Worm (Caenorhabditis elegans): ENCODE results near the gene tag-124.

The tag-124 gene

DNA sequence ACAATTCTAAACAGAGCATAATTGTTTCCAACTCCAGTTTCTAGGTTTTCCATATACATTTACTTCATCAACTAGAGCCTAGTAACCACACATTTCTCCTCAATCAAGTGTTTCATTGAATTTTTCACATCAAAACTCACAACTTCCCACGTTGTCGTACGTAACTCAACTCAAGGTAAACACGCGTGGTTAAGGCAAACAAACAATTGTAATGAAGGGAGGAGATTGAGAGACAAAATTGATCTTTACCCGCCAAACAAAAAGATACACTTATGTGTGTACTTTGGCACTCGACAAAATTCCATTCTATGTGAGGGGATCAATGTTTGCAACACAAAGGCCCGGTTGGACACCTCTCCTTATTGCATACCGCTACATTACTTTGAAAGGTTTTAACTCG lies 14.2 kb downstream of the tag-124 start, which contains the start of gene nhr-19 (continued):
- TF ChIP-seq ztf-11 (tag; optimal IDR thresholded peaks at IDR 0.05): no peak
- TF ChIP-seq efl-1 (optimal IDR thresholded peaks at IDR 0.05): no peak
- no peak for TF ChIP-seq efl-1 (GFP tag; optimal IDR thresholded peaks at IDR 0.05 in 1 of 2)
- no peak for TF ChIP-seq xbp-1 (tag; optimal IDR thresholded peaks at IDR 0.05)
- peak; percentile 8 for TF ChIP-seq snu-23 (GFP tag; optimal IDR thresholded peaks at IDR 0.05)
- no peak for TF ChIP-seq C34B4.2 (tag; optimal IDR thresholded peaks at IDR 0.05)
- peak; percentile 3 for TF ChIP-seq nhr-47 (tag; optimal IDR thresholded peaks at IDR 0.05)
- TF ChIP-seq Y116A8C.19 (tag; optimal IDR thresholded peaks at IDR 0.05; ENCODE audit: borderline replicate concordance): no peak
- no peak for TF ChIP-seq efl-3 (GFP tag; optimal IDR thresholded peaks at IDR 0.05)
- TF ChIP-seq lin-39 (tag; optimal IDR thresholded peaks at IDR 0.05): no peak
- TF ChIP-seq ceh-63 (GFP tag; optimal IDR thresholded peaks at IDR 0.05): no peak
- TF ChIP-seq lin-35 (GFP tag; optimal IDR thresholded peaks at IDR 0.05): no peak
- peak in 1 of 2 experiments; percentile 72 for TF ChIP-seq mdl-1 (tag; optimal IDR thresholded peaks at IDR 0.05)
- TF ChIP-seq mef-2 (tag; optimal IDR thresholded peaks at IDR 0.05): no peak
- TF ChIP-seq nhr-20 (tag; optimal IDR thresholded peaks at IDR 0.05): peak; percentile 50
- TF ChIP-seq lin-13 (GFP tag; optimal IDR thresholded peaks at IDR 0.05): no peak
- no peak for TF ChIP-seq nhr-85 (tag)
- no peak for TF ChIP-seq F16B12.6 (tag; optimal IDR thresholded peaks at IDR 0.05)
- no peak for TF ChIP-seq grh-1 (GFP tag; IDR thresholded peaks at IDR 0.05)
- TF ChIP-seq pqm-1 (tag; optimal IDR thresholded peaks at IDR 0.05): no peak
- TF ChIP-seq swsn-7 (tag; optimal IDR thresholded peaks at IDR 0.05): no peak
- TF ChIP-seq dsc-1 (tag; optimal IDR thresholded peaks at IDR 0.05): no peak

DNA sequence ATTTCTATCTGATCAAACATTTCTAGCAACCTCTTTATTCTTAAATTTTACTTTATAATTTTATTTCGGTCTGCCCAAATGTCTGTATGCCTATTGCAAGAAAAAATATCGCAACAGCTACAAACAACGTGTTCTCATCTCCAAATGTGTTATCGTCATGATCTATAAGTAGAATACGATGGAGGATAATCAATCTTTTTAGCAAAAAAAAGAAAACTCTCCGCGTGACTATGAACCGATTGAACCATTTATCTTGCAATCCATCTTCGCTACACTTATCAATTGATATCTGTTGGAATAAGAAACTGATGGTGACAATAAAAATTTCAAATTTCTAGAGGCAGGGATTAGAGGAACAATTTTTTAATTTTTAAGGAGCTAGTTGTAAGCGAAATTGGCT lies 14.9 kb downstream of the tag-124 start:
- TF ChIP-seq aly-2 (tag; optimal IDR thresholded peaks at IDR 0.05) (no peak), egl-27 (tag; optimal IDR thresholded peaks at IDR 0.05) (no peak), ces-1 (GFP tag; optimal IDR thresholded peaks at IDR 0.05) (no peak), ceh-90 (tag; optimal IDR thresholded peaks at IDR 0.05) (no peak), fkh-10 (GFP tag; optimal IDR thresholded peaks at IDR 0.05) (no peak), lin-35 (GFP tag; optimal IDR thresholded peaks at IDR 0.05) (peak in 1 of 2 experiments; percentile 7), ceh-8 (GFP tag; optimal IDR thresholded peaks at IDR 0.05) (no peak), mab-9 (GFP tag; IDR thresholded peaks at IDR 0.05) (no peak), sptf-1 (tag; optimal IDR thresholded peaks at IDR 0.05) (no peak), irx-1 (tag; optimal IDR thresholded peaks at IDR 0.05) (no peak), F16B12.6 (tag; optimal IDR thresholded peaks at IDR 0.05) (no peak), C04F5.9 (tag; optimal IDR thresholded peaks at IDR 0.05) (no peak), mep-1 (tag; optimal IDR thresholded peaks at IDR 0.05) (no peak), unc-98 (GFP tag; IDR thresholded peaks at IDR 0.05) (no peak), pqm-1 (tag; optimal IDR thresholded peaks at IDR 0.05) (no peak), lsy-2 (tag; optimal IDR thresholded peaks at IDR 0.05) (peak in 1 of 2 experiments; percentile 32), lin-14 (GFP tag; optimal IDR thresholded peaks at IDR 0.05) (peak; percentile 43), C16A3.4 (tag; optimal IDR thresholded peaks at IDR 0.05) (no peak), vab-15 (tag; optimal IDR thresholded peaks at IDR 0.05) (no peak), jun-1 (tag; optimal IDR thresholded peaks at IDR 0.05) (no peak), hlh-17 (GFP tag; optimal IDR thresholded peaks at IDR 0.05; ENCODE audit: borderline replicate concordance) (no peak), unc-62 (GFP tag; optimal IDR thresholded peaks at IDR 0.05) (no peak), nhr-19 (GFP tag; conservative IDR thresholded peaks at IDR 0.05) (peak; percentile 39), nhr-84 (tag; optimal IDR thresholded peaks at IDR 0.05) (no peak), ama-1 (optimal IDR thresholded peaks at IDR 0.05) (no peak), efl-1 (optimal IDR thresholded peaks at IDR 0.05) (no peak), efl-1 (GFP tag; optimal IDR thresholded peaks at IDR 0.05 in 1 of 2) (no peak), lin-15B (tag; optimal IDR thresholded peaks at IDR 0.05) (no peak), mdl-1 (tag; optimal IDR thresholded peaks at IDR 0.05) (no peak), fkh-8 (tag; optimal IDR thresholded peaks at IDR 0.05) (no peak), nhr-85 (tag) (peak; percentile 88), swsn-7 (tag; optimal IDR thresholded peaks at IDR 0.05) (no peak), Y116A8C.19 (tag; optimal IDR thresholded peaks at IDR 0.05; ENCODE audit: borderline replicate concordance) (no peak), nhr-90 (tag; optimal IDR thresholded peaks at IDR 0.05; ENCODE audit: poor library complexity) (no peak), lir-3 (tag; optimal IDR thresholded peaks at IDR 0.05; ENCODE audit: poor library complexity) (no peak), nhr-28 (tag; optimal IDR thresholded peaks at IDR 0.05) (no peak), ceh-82 (tag; optimal IDR thresholded peaks at IDR 0.05) (no peak), egl-13 (tag; optimal IDR thresholded peaks at IDR 0.05) (no peak), snpc-4 (tag; optimal IDR thresholded peaks at IDR 0.05) (no peak), C34B4.2 (tag; optimal IDR thresholded peaks at IDR 0.05) (no peak)
